Fruit fly (Drosophila melanogaster): Measurements from ENCODE around the gene CG11537.

CG11537 gene

dm6 chr3L:3124519-3124918 is 18.7 kb downstream of the CG11537 start:
- no peak for TF ChIP-seq noc (tag; optimal IDR thresholded peaks at IDR 0.05)

dm6 chr3L:3122688-3123316 is 20.5 kb downstream of the CG11537 start:
- no peak for TF ChIP-seq noc (tag; optimal IDR thresholded peaks at IDR 0.05)

DNA sequence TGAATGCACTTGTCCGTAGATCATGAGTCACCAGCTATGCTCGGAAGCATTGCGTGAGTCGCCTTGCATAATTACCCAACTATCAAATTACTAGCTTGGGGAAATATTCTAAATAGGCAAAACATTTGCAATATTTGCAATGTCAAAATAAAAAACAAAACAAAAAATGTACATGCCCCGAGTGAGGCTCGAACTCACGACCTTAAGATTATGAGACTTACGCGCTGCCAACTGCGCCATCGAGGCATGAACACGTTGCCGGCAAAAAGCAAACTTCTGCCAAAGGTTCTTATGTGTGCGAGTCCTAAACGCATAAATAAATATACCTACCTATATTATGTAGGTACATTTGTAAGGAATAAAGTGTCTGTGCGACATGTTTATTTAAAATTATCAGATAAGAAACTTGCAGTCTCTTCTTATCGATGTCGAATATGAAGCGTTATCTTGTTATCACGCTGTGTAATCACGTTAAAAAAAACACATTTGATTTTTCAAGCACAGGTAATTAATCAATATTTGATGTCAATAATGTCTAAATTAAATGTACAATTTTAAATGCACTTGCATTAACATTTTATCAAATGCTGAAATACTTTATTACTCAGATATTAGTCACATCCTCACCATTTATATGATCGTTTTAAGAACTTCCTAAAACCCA is 21.4 kb downstream of the CG11537 start:
- TF ChIP-seq noc (tag; optimal IDR thresholded peaks at IDR 0.05): peak; percentile 36

dm6 chr3L:3114367-3114766 is 28.9 kb downstream of the CG11537 start, which contains the start of gene CG45067:
CG45067 (minus strand) TSS chr3L:3114467.
- TF ChIP-seq noc (tag; optimal IDR thresholded peaks at IDR 0.05): no peak

DNA sequence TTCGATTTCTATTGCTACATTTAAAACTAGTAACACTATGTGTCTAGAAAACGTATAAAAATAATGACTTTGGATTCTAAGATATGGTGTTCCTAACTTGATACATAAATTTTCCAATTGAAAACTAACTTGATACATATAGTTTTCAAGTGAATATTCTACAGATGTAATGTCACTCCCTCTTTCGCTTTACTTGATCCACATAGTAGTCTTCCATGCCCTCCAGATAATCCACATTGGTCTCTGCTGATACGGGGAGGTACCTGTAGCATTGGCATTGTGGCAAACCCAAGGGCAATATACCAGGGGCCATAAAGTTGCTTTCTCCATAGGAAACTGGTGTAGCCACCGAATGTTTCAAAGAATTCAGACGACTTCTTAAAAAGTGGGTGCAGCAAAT is 32.1 kb downstream of the CG11537 start, which contains the start of gene CG45066:
TSS of gene CG45066 (minus strand) at position 101 of the 400 bp plus-strand sequence.
- TF ChIP-seq noc (tag; optimal IDR thresholded peaks at IDR 0.05): no peak

dm6 chr3L:3109417-3110090 is 33.7 kb downstream of the CG11537 start:
- no peak for TF ChIP-seq noc (tag; optimal IDR thresholded peaks at IDR 0.05)

DNA sequence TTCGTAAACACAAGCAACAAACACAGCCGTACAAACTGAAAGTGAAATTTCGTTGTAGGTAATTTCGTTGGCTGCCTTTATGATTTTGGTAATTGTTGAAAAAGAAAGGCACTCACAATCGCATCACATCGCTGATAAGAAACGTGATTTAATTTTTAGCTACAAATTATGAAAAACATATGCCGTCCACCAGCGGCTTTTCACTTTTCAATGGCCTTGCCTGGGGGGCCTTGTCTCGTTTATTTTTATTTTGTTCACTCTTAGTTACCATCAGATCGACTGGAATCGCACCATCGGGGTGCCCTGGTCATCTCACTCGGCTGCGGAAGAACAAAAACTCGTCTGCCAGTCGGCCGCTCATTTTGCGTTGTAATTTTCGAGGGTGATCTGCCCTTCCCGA is 34.3 kb downstream of the CG11537 start:
- TF ChIP-seq noc (tag; optimal IDR thresholded peaks at IDR 0.05): no peak

dm6 chr3L:3108040-3108615 is 35.1 kb downstream of the CG11537 start:
- no peak for TF ChIP-seq noc (tag; optimal IDR thresholded peaks at IDR 0.05)

dm6 chr3L:3106908-3107821 is 36.1 kb downstream of the CG11537 start, which contains the start of gene Cht7:
Cht7 (minus strand) TSS chr3L:3106958.
- TF ChIP-seq noc (tag; optimal IDR thresholded peaks at IDR 0.05): peak; percentile 79

DNA sequence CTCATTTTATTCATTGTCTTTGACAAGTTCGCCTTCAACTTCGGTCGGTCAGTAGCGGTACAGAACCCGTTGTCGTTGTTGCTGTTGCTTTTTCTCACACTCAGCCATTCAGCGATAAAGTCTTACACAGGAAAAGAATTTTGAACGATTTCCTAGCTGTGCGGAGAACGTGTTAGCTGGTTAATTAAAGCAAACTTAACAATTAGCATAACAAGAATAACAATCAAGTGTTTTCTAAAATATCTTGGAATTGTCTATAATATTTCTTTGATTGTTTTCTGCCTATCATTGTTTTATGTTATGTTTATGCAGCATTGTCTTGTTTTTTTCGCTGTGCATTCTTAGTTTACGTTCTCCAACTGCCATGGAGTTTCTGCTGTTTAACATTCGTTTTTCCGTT is 37.1 kb downstream of the CG11537 start:
- no peak for TF ChIP-seq noc (tag; optimal IDR thresholded peaks at IDR 0.05)

DNA sequence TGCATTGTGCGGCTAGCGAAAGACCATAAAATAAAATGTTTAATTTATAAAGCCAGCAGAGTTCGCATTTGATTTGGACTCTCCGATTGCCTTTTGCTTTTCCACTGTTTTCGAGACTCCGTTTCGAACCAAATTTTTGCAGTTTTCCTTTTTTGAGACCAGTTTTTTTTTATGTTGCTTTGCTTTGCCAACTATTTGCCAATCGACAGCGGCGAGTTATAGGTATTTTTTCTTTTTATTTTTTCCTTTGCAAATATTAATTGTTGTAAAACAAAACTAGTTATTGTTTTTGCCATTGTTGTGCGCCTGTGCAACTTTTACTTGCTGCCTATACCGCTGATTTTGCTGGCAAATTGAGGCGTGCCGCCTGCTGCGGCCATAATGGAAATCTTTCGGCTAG is 37.7 kb downstream of the CG11537 start:
- TF ChIP-seq noc (tag; optimal IDR thresholded peaks at IDR 0.05): no peak

- TF ChIP-seq noc (tag; optimal IDR thresholded peaks at IDR 0.05): no peak
Observed at dm6 chr3L:3102506-3103023, 40.7 kb downstream of the CG11537 start.

dm6 chr3L:3101157-3101556 is 42.1 kb downstream of the CG11537 start:
- no peak for TF ChIP-seq noc (tag; optimal IDR thresholded peaks at IDR 0.05)

DNA sequence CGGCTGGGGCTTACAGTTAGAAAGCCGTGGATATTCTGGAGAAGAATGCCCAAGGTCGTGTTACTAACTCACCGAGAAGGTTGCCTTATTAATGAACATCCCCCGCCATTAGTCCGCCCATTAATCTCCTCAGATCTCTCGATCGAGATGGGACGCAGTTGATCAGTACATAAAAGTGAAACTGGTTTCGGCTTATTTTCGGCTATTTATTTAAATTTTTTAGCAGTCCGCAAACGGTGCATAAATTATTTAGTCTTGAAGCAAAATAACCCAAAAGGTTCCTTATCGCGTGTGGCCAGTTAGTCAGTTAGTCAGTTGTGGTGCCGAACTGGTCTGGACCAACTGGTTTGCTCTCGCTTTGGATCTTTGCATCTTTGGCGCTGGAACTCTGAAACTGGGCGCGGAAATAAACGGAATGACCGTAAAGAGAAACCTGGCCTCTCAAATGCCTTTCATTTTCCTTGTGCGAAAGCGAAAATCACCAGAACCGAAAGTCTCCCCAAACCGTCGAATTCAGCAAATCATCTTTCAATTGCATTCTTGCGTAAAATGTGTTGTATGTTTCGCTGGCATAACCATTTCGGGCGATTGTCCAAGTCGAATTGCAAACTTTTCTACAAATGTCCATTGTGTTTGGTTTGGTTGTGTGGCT is 44.4 kb downstream of the CG11537 start:
- no peak for TF ChIP-seq noc (tag; optimal IDR thresholded peaks at IDR 0.05)

dm6 chr3L:3097598-3097880 is 45.7 kb downstream of the CG11537 start:
- TF ChIP-seq noc (tag; optimal IDR thresholded peaks at IDR 0.05): no peak
